Worm (Caenorhabditis elegans) whole organism, L1 larva: ENCODE data around the gene F32D8.3.

Source experiments
- grh-1 ChIP-seq: fragments of 200-800 bp; sonication (Bioruptor generic); IDR thresholded peaks from 2 replicates; pipeline ENCODE4 v1.3.6; 2022; ENCODE audit warnings: missing genetic modification reagents, missing genetic modification characterization, missing compliant biosample characterization
- ztf-4 ChIP-seq: fragments of 150-350 bp; optimal IDR thresholded peaks from 2 replicates; lab custom pipeline; 2014; ENCODE audit warnings: missing biosample characterization, missing genetic modification characterization

ce11 chrV:10888153-10888552, 1.5 kb downstream of the F32D8.3 start:
- TF ChIP-seq ztf-4 (tag; lab: Kevin White, UChicago): no peak
- TF ChIP-seq grh-1 (GFP tag; lab: Robert Waterston, UW): no peak
